Worm (Caenorhabditis elegans): Measurements from ENCODE around the gene cnc-2.

- TF ChIP-seq snpc-4 (tag; optimal IDR thresholded peaks at IDR 0.05) = no peak
- TF ChIP-seq pqm-1 (tag; optimal IDR thresholded peaks at IDR 0.05) = no peak
- TF ChIP-seq blmp-1 (tag; optimal IDR thresholded peaks at IDR 0.05) = peak; percentile 61
- TF ChIP-seq nhr-12 (tag; optimal IDR thresholded peaks at IDR 0.05) = no peak
- TF ChIP-seq C34B4.2 (tag; optimal IDR thresholded peaks at IDR 0.05) = no peak
- TF ChIP-seq dsc-1 (tag; optimal IDR thresholded peaks at IDR 0.05) = peak; percentile 69
- TF ChIP-seq zag-1 (tag; optimal IDR thresholded peaks at IDR 0.05) = peak; percentile 22
- TF ChIP-seq nhr-237 (tag; optimal IDR thresholded peaks at IDR 0.05) = no peak
- TF ChIP-seq fos-1 (tag; optimal IDR thresholded peaks at IDR 0.05) = no peak
- no peak for TF ChIP-seq Y116A8C.19 (tag; optimal IDR thresholded peaks at IDR 0.05; ENCODE audit: borderline replicate concordance)
- peak; percentile 46 for TF ChIP-seq jun-1 (tag; optimal IDR thresholded peaks at IDR 0.05)
Observed at ce11 chrV:1471078-1471969, 21.3 kb upstream of the cnc-2 start.

Data from whole organism, L1 larva.